Worm (Caenorhabditis elegans) whole organism, L4 larva: Measurements from ENCODE around the gene col-114.

Experiments used
- F49E8.2 ChIP-seq: sonication (generic microtip); optimal IDR thresholded peaks from 2 replicates; lab custom pipeline; 2016; ENCODE audit warnings: missing compliant biosample characterization, mild to moderate bottlenecking, missing genetic modification characterization, borderline replicate concordance
- Y105C5A.15 ChIP-seq: fragments of 200-800 bp; sonication (Bioruptor generic); IDR thresholded peaks from 2 replicates; pipeline ENCODE4 v1.3.6; 2022; ENCODE audit warnings: missing genetic modification characterization, missing compliant biosample characterization
- Y48G9A.11 ChIP-seq: fragments of 200-800 bp; sonication (Bioruptor generic); IDR thresholded peaks from 2 replicates; pipeline ENCODE4 v1.3.6; 2022; ENCODE audit warnings: missing genetic modification reagents, missing genetic modification characterization, missing compliant biosample characterization
- Y5F2A.4 ChIP-seq: fragments of 200-800 bp; sonication (Bioruptor generic); optimal IDR thresholded peaks from 2 replicates; lab custom pipeline; 2018; ENCODE audit warnings: mild to moderate bottlenecking, missing genetic modification characterization, missing compliant biosample characterization
- ama-1 ChIP-seq: fragments of 150-350 bp; optimal IDR thresholded peaks from 2 replicates; lab custom pipeline; 2014; ENCODE audit warnings: inconsistent platforms, mixed read lengths
- ceh-28 ChIP-seq: fragments of 150-350 bp; optimal IDR thresholded peaks from 2 replicates; lab custom pipeline; 2014; ENCODE audit warnings: missing biosample characterization, missing genetic modification reagents, missing genetic modification characterization
- ceh-32 ChIP-seq: sonication (generic microtip); optimal IDR thresholded peaks from 2 replicates; lab custom pipeline; 2016; ENCODE audit warnings: mild to moderate bottlenecking, missing genetic modification characterization, missing compliant biosample characterization; ENCODE audit not compliant: poor library complexity
- ceh-82 ChIP-seq: sonication (generic microtip); optimal IDR thresholded peaks from 2 replicates; lab custom pipeline; 2017; ENCODE audit warnings: missing biosample characterization, missing genetic modification characterization
- egl-43 ChIP-seq: fragments of 200-800 bp; sonication (Bioruptor generic); IDR thresholded peaks from 2 replicates; pipeline ENCODE4 v1.3.6; 2022; ENCODE audit warnings: missing genetic modification reagents, missing genetic modification characterization, missing compliant biosample characterization
- lim-7 ChIP-seq: fragments of 200-800 bp; sonication (Bioruptor generic); IDR thresholded peaks from 2 replicates; pipeline ENCODE4 v1.3.6; 2022; ENCODE audit warnings: missing genetic modification characterization, missing compliant biosample characterization
- lir-3 ChIP-seq: sonication (generic microtip); optimal IDR thresholded peaks from 2 replicates; lab custom pipeline; 2016; ENCODE audit warnings: mild to moderate bottlenecking, missing genetic modification characterization, missing compliant biosample characterization
- madf-9 ChIP-seq: fragments of 200-800 bp; sonication (Bioruptor generic); conservative IDR thresholded peaks from 2 replicates; pipeline ENCODE4 v1.3.6; 2022; ENCODE audit warnings: missing genetic modification reagents, missing genetic modification characterization, missing compliant biosample characterization
- mep-1 ChIP-seq: fragments of 150-350 bp; sonication (generic microtip); optimal IDR thresholded peaks from 3 replicates; lab custom pipeline; 2014; ENCODE audit warnings: missing biosample characterization, missing genetic modification characterization
- mxl-2 ChIP-seq: fragments of 200-800 bp; sonication (Bioruptor generic); conservative IDR thresholded peaks from 2 replicates; pipeline ENCODE4 v1.3.6; 2022; ENCODE audit warnings: missing genetic modification reagents, missing genetic modification characterization, missing compliant biosample characterization
- nhr-11 ChIP-seq: fragments of 150-350 bp; optimal IDR thresholded peaks from 2 replicates; lab custom pipeline; 2014; ENCODE audit warnings: missing biosample characterization, missing genetic modification characterization
- nhr-41 ChIP-seq: fragments of 200-800 bp; sonication (Bioruptor generic); IDR thresholded peaks from 2 replicates; pipeline ENCODE4 v1.3.6; 2022; ENCODE audit warnings: missing genetic modification reagents, missing genetic modification characterization, missing compliant biosample characterization
- nhr-48 ChIP-seq: sonication (generic microtip); optimal IDR thresholded peaks from 2 replicates; lab custom pipeline; 2016; ENCODE audit warnings: mild to moderate bottlenecking, missing genetic modification characterization, missing compliant biosample characterization
- php-3 ChIP-seq: fragments of 200-800 bp; sonication (Bioruptor generic); IDR thresholded peaks from 2 replicates; pipeline ENCODE4 v1.3.6; 2022; ENCODE audit warnings: missing genetic modification reagents, missing genetic modification characterization, missing compliant biosample characterization
- sdz-12 ChIP-seq: fragments of 200-800 bp; sonication (Bioruptor generic); optimal IDR thresholded peaks from 2 replicates; lab custom pipeline; 2018; ENCODE audit warnings: mild to moderate bottlenecking, missing genetic modification characterization, missing compliant biosample characterization
- set-16 ChIP-seq: fragments of 200-800 bp; sonication (Bioruptor generic); IDR thresholded peaks from 2 replicates; pipeline ENCODE4 v1.3.6; 2022; ENCODE audit warnings: missing genetic modification reagents, missing genetic modification characterization, missing compliant biosample characterization
- snpc-4 ChIP-seq: fragments of 150-350 bp; optimal IDR thresholded peaks from 2 replicates; lab custom pipeline; 2014; ENCODE audit warnings: missing biosample characterization, missing genetic modification characterization
- vab-7 ChIP-seq: fragments of 200-800 bp; sonication (Bioruptor generic); IDR thresholded peaks from 2 replicates; pipeline ENCODE4 v1.3.6; 2022; ENCODE audit warnings: missing genetic modification reagents, missing genetic modification characterization, missing compliant biosample characterization
- zag-1 ChIP-seq: fragments of 150-350 bp; optimal IDR thresholded peaks from 2 replicates; lab custom pipeline; 2014; ENCODE audit warnings: missing biosample characterization, missing genetic modification characterization
- zfp-3 ChIP-seq: fragments of 200-800 bp; sonication (Bioruptor generic); conservative IDR thresholded peaks from 2 replicates; pipeline ENCODE4 v1.3.6; 2022; ENCODE audit warnings: missing genetic modification reagents, missing genetic modification characterization, missing compliant biosample characterization
- zip-2 ChIP-seq: fragments of 150-350 bp; optimal IDR thresholded peaks from 2 replicates; lab custom pipeline; 2014; ENCODE audit warnings: missing biosample characterization, missing genetic modification characterization

The col-114 gene

ce11 chrIV:7196853-7197252 is 49.6 kb downstream of the col-114 start, which contains the start of gene unc-8:
TSS of gene unc-8 (plus strand) at chrIV:7197153.
- TF ChIP-seq egl-43 (GFP tag; lab: Robert Waterston, UW) (no peak), set-16 (GFP tag; lab: Robert Waterston, UW) (no peak), ama-1 (lab: Kevin White, UChicago) (no peak), ceh-32 (tag; lab: Kevin White, UChicago) (no peak), zip-2 (tag; lab: Kevin White, UChicago) (no peak), zag-1 (tag; lab: Kevin White, UChicago) (no peak), lim-7 (GFP tag; lab: Robert Waterston, UW) (no peak), nhr-48 (tag; lab: Kevin White, UChicago) (no peak), mep-1 (tag; lab: Kevin White, UChicago) (no peak)

ce11 chrIV:7195734-7196133 is 50.7 kb downstream of the col-114 start, which contains the start of gene best-16:
TSS of gene best-16 (minus strand) at chrIV:7195834.
- TF ChIP-seq ceh-82 (tag; lab: Kevin White, UChicago), result no peak
- TF ChIP-seq Y105C5A.15 (GFP tag; lab: Robert Waterston, UW), result no peak
- no peak for TF ChIP-seq php-3 (GFP tag; lab: Robert Waterston, UW)
- TF ChIP-seq nhr-11 (tag; lab: Kevin White, UChicago), result no peak
- TF ChIP-seq F49E8.2 (tag; lab: Kevin White, UChicago), result no peak
- TF ChIP-seq zfp-3 (GFP tag; lab: Robert Waterston, UW), result no peak
- TF ChIP-seq ceh-32 (tag; lab: Kevin White, UChicago), result no peak
- no peak for TF ChIP-seq ceh-28 (tag; lab: Kevin White, UChicago)
- no peak for TF ChIP-seq Y5F2A.4
- no peak for TF ChIP-seq snpc-4 (tag; lab: Kevin White, UChicago)
- TF ChIP-seq lir-3 (tag; lab: Kevin White, UChicago), result no peak
- TF ChIP-seq mxl-2 (GFP tag; lab: Robert Waterston, UW), result no peak
- no peak for TF ChIP-seq sdz-12 (GFP tag; lab: Kevin White, UChicago)
- TF ChIP-seq madf-9, result no peak
- TF ChIP-seq Y48G9A.11 (GFP tag; lab: Robert Waterston, UW), result no peak
- no peak for TF ChIP-seq vab-7
- no peak for TF ChIP-seq nhr-41 (GFP tag; lab: Robert Waterston, UW)
- TF ChIP-seq ama-1 (lab: Kevin White, UChicago), result no peak
